Fruit fly (Drosophila melanogaster): ENCODE data around the gene Sgp.

Gene Sgp

dm6 chr2L:8545393-8546100 lies 26.1 kb downstream of the Sgp start:
- no peak for TF ChIP-seq fd96Ca (GFP tag; IDR thresholded peaks at IDR 0.05)
- no peak for TF ChIP-seq gl (tag; optimal IDR thresholded peaks at IDR 0.05)
- no peak for TF ChIP-seq CG15710 (tag; optimal IDR thresholded peaks at IDR 0.05)
- TF ChIP-seq CG13204 (GFP tag; optimal IDR thresholded peaks at IDR 0.05) = no peak
- TF ChIP-seq CG8301 (tag; optimal IDR thresholded peaks at IDR 0.05) = no peak
- TF ChIP-seq Ets98B (GFP tag; IDR thresholded peaks at IDR 0.05) = no peak
- TF ChIP-seq CG14655 (GFP tag; optimal IDR thresholded peaks at IDR 0.05) = peak; percentile 18

- TF ChIP-seq Snoo (tag; optimal IDR thresholded peaks at IDR 0.05) = no peak
- TF ChIP-seq CG34367 (tag; optimal IDR thresholded peaks at IDR 0.05) = no peak
- no peak for TF ChIP-seq CG32121 (GFP tag; IDR thresholded peaks at IDR 0.05)
- TF ChIP-seq EcR (GFP tag; optimal IDR thresholded peaks at IDR 0.05) = no peak
- no peak for TF ChIP-seq CG9948 (tag; optimal IDR thresholded peaks at IDR 0.05)
- TF ChIP-seq CG8301 (tag; optimal IDR thresholded peaks at IDR 0.05) = no peak
- no peak for TF ChIP-seq rn (GFP tag; IDR thresholded peaks at IDR 0.05)
- no peak for TF ChIP-seq Pif1B (GFP tag; optimal IDR thresholded peaks at IDR 0.05)
- no peak for TF ChIP-seq CG14655 (GFP tag; optimal IDR thresholded peaks at IDR 0.05)
- no peak for TF ChIP-seq CG8159 (tag; optimal IDR thresholded peaks at IDR 0.05)
- no peak for TF ChIP-seq CG4496 (GFP tag; IDR thresholded peaks at IDR 0.05)
- TF ChIP-seq gl (tag; optimal IDR thresholded peaks at IDR 0.05) = no peak
- no peak for TF ChIP-seq Ets98B (GFP tag; IDR thresholded peaks at IDR 0.05)
- no peak for TF ChIP-seq Pif1A (GFP tag; optimal IDR thresholded peaks at IDR 0.05)
- no peak for TF ChIP-seq CG10348 (GFP tag; IDR thresholded peaks at IDR 0.05)
- TF ChIP-seq fd96Ca (GFP tag; IDR thresholded peaks at IDR 0.05) = no peak
- no peak for TF ChIP-seq CG12605 (GFP tag; IDR thresholded peaks at IDR 0.05)
Measured at dm6 chr2L:8548118-8548517, 28.6 kb downstream of the Sgp start.

DNA sequence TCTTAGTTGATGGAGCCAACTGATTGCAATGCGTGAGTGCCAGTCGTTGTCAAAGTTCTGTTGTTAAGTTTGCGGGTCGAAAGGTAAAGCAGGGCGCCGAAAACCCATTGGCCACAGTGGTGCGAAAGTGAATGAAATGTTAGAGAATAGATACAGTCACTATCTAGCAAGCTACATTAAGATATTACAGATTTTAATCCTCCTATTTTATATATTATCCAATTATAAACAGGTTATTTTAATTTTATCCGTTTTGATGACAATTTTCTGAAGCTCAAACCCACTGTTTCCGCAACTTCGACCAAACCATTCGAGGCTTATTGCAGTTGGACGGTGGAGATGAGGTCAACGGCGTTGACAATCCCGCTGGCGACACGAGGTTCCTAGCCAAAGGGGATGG lies 33.0 kb downstream of the Sgp start:
- TF ChIP-seq CG8159 (tag; optimal IDR thresholded peaks at IDR 0.05) = no peak
- no peak for TF ChIP-seq CG8301 (tag; optimal IDR thresholded peaks at IDR 0.05)
- TF ChIP-seq CG32121 (GFP tag; IDR thresholded peaks at IDR 0.05) = no peak
- TF ChIP-seq fd96Ca (GFP tag; IDR thresholded peaks at IDR 0.05) = no peak
- TF ChIP-seq CG10348 (GFP tag; IDR thresholded peaks at IDR 0.05) = no peak
- TF ChIP-seq CG15710 (tag; optimal IDR thresholded peaks at IDR 0.05) = no peak
- TF ChIP-seq CG9948 (tag; optimal IDR thresholded peaks at IDR 0.05) = peak; percentile 2
- no peak for TF ChIP-seq Snoo (tag; optimal IDR thresholded peaks at IDR 0.05)
- no peak for TF ChIP-seq Pif1B (GFP tag; optimal IDR thresholded peaks at IDR 0.05)
- TF ChIP-seq rn (GFP tag; IDR thresholded peaks at IDR 0.05) = no peak
- TF ChIP-seq CG12605 (GFP tag; IDR thresholded peaks at IDR 0.05) = no peak
- TF ChIP-seq CG14655 (GFP tag; optimal IDR thresholded peaks at IDR 0.05) = no peak
- TF ChIP-seq EcR (GFP tag; optimal IDR thresholded peaks at IDR 0.05) = no peak
- no peak for TF ChIP-seq Ets98B (GFP tag; IDR thresholded peaks at IDR 0.05)
- TF ChIP-seq CG13204 (GFP tag; optimal IDR thresholded peaks at IDR 0.05) = no peak
- no peak for TF ChIP-seq gl (tag; optimal IDR thresholded peaks at IDR 0.05)
- TF ChIP-seq Pif1A (GFP tag; optimal IDR thresholded peaks at IDR 0.05) = peak; percentile 6
- TF ChIP-seq CG4496 (GFP tag; IDR thresholded peaks at IDR 0.05) = no peak

dm6 chr2L:8553789-8554626 lies 34.5 kb downstream of the Sgp start:
- TF ChIP-seq CG34367 (tag; optimal IDR thresholded peaks at IDR 0.05) (no peak), CG14655 (GFP tag; optimal IDR thresholded peaks at IDR 0.05) (peak; percentile 13)

DNA sequence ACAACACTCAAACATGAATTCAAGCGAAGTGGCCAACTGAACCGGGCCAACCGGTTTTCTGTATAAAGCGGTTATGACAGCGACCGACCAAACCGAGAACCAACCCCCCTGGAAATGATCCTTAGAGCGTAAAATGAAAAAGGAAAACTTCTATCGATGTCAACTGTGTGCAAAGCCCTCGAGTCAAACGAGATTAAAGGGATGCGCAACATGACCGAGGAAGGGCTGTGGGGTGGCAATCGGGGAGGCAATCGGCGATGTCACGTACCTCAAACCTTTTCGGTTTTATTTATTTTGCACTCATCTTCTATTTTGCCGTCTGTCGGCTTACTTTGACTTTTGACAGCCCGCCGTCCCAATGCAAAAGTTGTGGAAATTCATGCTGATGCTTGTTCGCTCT lies 36.7 kb downstream of the Sgp start:
- TF ChIP-seq CG12605 (GFP tag; IDR thresholded peaks at IDR 0.05) = no peak
- no peak for TF ChIP-seq Ets98B (GFP tag; IDR thresholded peaks at IDR 0.05)
- TF ChIP-seq EcR (GFP tag; optimal IDR thresholded peaks at IDR 0.05) = no peak
- no peak for TF ChIP-seq CG4496 (GFP tag; IDR thresholded peaks at IDR 0.05)
- TF ChIP-seq D1 (tag; optimal IDR thresholded peaks at IDR 0.05) = no peak
- no peak for TF ChIP-seq gl (tag; optimal IDR thresholded peaks at IDR 0.05)
- no peak for TF ChIP-seq CG17806 (tag; optimal IDR thresholded peaks at IDR 0.05)
- TF ChIP-seq rn (GFP tag; IDR thresholded peaks at IDR 0.05) = no peak
- TF ChIP-seq Pif1A (GFP tag; optimal IDR thresholded peaks at IDR 0.05) = no peak

DNA sequence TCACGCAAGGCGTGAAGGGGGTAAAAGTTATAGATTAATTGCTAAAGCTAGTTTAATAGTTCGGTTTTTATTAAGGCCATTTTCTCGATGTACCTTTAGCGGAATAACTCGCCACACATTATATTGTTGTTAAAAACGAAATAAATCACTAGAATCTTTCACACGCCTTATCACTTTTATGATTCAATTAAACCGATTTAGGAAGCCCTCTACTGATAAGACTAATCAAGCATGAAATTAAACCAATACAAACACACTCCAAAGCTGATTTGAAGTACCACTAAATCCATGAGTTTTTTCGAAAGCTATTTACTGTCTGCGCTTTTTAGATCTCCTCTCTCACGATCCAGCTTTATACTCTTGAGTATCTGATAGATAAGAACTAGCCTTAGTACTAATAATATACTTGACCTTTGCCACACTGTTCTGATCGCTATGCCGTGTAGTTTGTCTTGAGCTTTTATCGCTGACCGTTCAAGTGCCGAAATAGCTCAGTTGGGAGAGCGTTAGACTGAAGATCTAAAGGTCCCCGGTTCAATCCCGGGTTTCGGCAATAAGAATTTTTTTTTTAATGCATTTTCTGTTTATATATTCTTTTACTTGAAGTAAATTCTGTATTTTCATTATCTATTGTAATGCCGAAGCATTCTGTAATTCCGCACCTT lies 51.0 kb downstream of the Sgp start:
- TF ChIP-seq CG4496 (GFP tag; IDR thresholded peaks at IDR 0.05) (no peak), CG13204 (GFP tag; optimal IDR thresholded peaks at IDR 0.05) (no peak), CG8159 (tag; optimal IDR thresholded peaks at IDR 0.05) (no peak), CG17806 (tag; optimal IDR thresholded peaks at IDR 0.05) (no peak), Pif1B (GFP tag; optimal IDR thresholded peaks at IDR 0.05) (no peak), CG12605 (GFP tag; IDR thresholded peaks at IDR 0.05) (no peak), fd96Ca (GFP tag; IDR thresholded peaks at IDR 0.05) (no peak), CG14655 (GFP tag; optimal IDR thresholded peaks at IDR 0.05) (no peak), Ets98B (GFP tag; IDR thresholded peaks at IDR 0.05) (no peak), CG9948 (tag; optimal IDR thresholded peaks at IDR 0.05) (no peak), CG32121 (GFP tag; IDR thresholded peaks at IDR 0.05) (no peak), CG15710 (tag; optimal IDR thresholded peaks at IDR 0.05) (no peak), D1 (tag; optimal IDR thresholded peaks at IDR 0.05) (no peak), Pif1A (GFP tag; optimal IDR thresholded peaks at IDR 0.05) (no peak), rn (GFP tag; IDR thresholded peaks at IDR 0.05) (no peak)
